Worm (Caenorhabditis elegans): ENCODE results near the gene oac-10.

oac-10 gene

DNA sequence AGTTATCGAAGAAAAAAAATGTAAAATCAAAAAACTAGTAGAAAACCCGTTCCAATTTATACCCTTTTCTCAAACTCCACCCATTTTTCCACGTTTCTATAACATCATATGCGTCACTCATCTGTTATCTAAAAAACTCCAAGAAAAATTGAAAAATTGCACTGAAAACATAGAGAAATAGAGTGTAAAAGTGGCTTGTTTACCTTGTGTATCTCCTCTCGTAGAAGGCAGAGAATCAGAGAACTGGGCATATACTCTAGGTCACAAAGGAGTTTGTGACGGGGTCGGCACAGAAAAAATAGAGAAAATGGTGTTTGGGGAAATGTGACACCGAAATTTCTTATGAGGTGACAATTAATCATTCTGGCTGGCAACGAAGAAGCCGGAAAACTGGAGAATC, 41.6 kb downstream of the oac-10 start (continued):
- no peak for TF ChIP-seq tlp-1 (tag; optimal IDR thresholded peaks at IDR 0.05)
- TF ChIP-seq egl-13 (tag; optimal IDR thresholded peaks at IDR 0.05) = no peak

DNA sequence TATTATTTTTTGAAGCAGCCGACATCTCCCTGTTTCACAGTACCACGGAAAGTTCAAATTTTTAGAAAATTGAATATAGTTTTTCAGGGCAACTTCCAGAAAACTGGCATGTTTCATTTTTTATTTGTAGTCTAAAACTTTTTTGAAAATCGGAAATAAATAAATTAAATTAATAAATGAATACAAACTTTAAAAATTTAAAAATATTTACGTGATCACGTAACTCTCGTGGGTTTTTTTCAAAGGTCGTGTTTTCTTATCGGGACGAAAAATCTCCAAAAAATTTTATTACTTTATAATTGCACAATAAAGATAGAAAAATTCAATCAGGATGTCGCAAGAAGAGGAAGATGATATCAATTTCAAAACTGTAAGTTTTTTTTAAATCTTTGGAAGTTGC, 42.0 kb downstream of the oac-10 start, which contains the start of gene F53C3.1:
Gene F53C3.1, plus strand, starts transcription at position 301 of the 400 bp plus-strand sequence.
- no peak for TF ChIP-seq egl-13 (tag; optimal IDR thresholded peaks at IDR 0.05)
- no peak for TF ChIP-seq lin-35 (GFP tag; optimal IDR thresholded peaks at IDR 0.05)
- no peak for TF ChIP-seq unc-62 (GFP tag; optimal IDR thresholded peaks at IDR 0.05)
- TF ChIP-seq ceh-63 (GFP tag; optimal IDR thresholded peaks at IDR 0.05) = no peak
- TF ChIP-seq ets-5 (GFP tag; IDR thresholded peaks at IDR 0.05) = no peak
- no peak for TF ChIP-seq jun-1 (tag; optimal IDR thresholded peaks at IDR 0.05)
- no peak for TF ChIP-seq efl-3 (GFP tag; optimal IDR thresholded peaks at IDR 0.05)

DNA sequence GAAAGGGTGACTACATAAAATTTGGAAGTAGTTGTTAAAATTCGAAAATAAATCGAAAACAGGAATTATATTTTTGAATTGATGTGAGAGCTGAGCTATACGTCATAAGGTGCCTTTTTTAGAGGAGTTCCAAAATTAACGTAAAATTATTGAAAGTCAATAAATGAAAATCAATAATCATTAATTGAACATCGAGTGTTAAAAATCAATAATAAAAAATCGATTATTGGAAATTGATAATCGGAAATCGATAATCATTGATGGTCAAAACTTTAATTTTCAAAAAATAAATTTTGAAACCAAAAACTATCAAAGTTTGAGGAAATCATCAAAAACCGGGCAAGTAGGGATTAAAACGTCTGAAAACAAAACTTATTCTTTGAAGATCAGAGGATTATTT, 44.0 kb downstream of the oac-10 start:
- TF ChIP-seq nhr-47 (tag; optimal IDR thresholded peaks at IDR 0.05) (no peak), aha-1 (tag; optimal IDR thresholded peaks at IDR 0.05) (no peak), jun-1 (tag; optimal IDR thresholded peaks at IDR 0.05) (no peak), zag-1 (tag; optimal IDR thresholded peaks at IDR 0.05) (no peak), pax-3 (tag; optimal IDR thresholded peaks at IDR 0.05) (no peak), Y116A8C.19 (tag; optimal IDR thresholded peaks at IDR 0.05; ENCODE audit: borderline replicate concordance) (no peak), isw-1 (GFP tag; IDR thresholded peaks at IDR 0.05) (no peak), vab-15 (tag; optimal IDR thresholded peaks at IDR 0.05) (no peak), swsn-7 (tag; optimal IDR thresholded peaks at IDR 0.05) (no peak), elt-2 (tag; optimal IDR thresholded peaks at IDR 0.05) (no peak), dsc-1 (tag; optimal IDR thresholded peaks at IDR 0.05) (no peak), nhr-71 (tag; optimal IDR thresholded peaks at IDR 0.05) (no peak), alr-1 (tag; optimal IDR thresholded peaks at IDR 0.05; ENCODE audit: borderline replicate concordance) (no peak), unc-98 (GFP tag; IDR thresholded peaks at IDR 0.05) (no peak), zip-4 (GFP tag; optimal IDR thresholded peaks at IDR 0.05) (no peak), mef-2 (tag; optimal IDR thresholded peaks at IDR 0.05) (no peak), sox-4 (tag; optimal IDR thresholded peaks at IDR 0.05) (no peak), ama-1 (optimal IDR thresholded peaks at IDR 0.05) (no peak)

DNA sequence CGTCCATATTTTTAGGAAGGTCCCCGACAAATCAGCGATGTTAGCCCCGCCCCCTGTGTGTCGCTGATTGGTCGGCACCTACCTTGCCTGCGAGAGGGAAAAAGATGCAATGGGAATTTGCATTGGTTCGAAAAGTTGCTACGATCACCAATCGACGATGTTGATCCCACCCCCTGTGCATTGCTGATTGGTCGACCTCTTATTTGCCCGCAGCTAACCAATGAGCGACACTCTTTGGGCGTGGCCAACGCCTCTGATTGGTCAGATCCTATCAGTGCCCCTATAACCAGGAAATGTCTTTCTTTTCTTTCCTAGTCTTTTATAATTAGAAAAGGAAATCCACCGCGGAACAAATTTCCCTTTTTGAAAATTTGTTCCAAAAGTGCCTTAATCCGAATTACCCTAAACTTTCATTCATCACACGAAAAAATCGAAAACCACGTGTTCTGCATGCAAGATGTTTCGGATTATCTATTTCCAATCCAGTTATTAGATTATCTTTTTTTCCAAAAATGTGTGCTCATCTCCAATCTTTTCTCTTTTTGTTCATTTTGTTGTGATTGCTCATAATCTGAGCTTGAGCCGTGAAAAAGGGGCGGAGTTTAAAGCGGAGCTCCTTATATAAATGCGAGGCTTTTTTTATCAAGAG, 48.4 kb downstream of the oac-10 start:
- TF ChIP-seq blmp-1 (tag; optimal IDR thresholded peaks at IDR 0.05) (no peak), dsc-1 (tag; optimal IDR thresholded peaks at IDR 0.05) (peak; percentile 91)

DNA sequence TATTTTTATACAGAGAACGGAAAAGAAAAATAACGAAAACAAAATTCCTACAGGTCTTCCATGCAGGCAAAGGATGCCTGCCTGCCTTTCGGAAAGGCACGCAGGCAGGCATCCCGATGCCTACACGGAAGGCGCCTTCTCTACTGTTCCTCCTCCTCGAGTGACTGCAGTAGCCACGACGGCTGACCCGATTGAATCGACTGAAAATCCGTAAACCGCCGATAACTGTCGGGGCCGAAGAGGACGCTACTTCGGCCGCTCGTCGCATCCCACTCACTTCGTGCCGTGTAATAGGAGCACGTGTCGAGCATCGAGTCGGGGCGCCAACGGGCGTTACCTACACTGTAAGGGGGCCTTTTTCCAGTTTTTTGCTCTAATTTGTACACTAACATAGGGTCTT, 50.9 kb downstream of the oac-10 start:
- TF ChIP-seq lin-39 (tag; optimal IDR thresholded peaks at IDR 0.05) = no peak

Measured in whole organism, L1 larva.